Worm (Caenorhabditis elegans): Measurements from ENCODE around the gene gcl-1.

gcl-1 gene

ce11 chrIV:13369120-13369842 is 43.4 kb downstream of the gcl-1 start, which contains the start of gene agt-1:
Gene agt-1, minus strand, starts transcription at chrIV:13369412.
- no peak for TF ChIP-seq unc-62 (GFP tag; optimal IDR thresholded peaks at IDR 0.05)

ce11 chrIV:13364869-13365268 is 47.8 kb downstream of the gcl-1 start, which contains the start of gene srsx-25:
Gene srsx-25, plus strand, starts transcription at chrIV:13365169.
- TF ChIP-seq unc-62 (GFP tag; optimal IDR thresholded peaks at IDR 0.05), result no peak

DNA sequence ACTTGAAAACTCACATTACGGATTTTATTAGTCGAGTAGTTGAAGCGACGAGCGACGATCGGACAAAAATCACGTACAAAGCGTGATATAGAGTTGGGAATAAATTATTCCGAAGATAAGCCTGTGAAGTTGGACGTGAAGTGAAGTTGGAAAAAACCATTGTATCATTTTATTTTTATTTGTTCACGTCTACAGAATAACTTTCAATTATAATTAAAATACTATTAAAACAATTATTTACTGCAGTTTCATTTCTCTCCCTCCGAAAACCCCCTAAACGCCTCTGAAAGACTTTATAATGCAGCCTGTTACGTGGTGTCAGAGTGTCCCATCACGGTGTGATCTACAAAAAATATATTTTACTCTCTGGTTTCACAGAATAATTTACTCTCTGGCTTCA is 52.6 kb downstream of the gcl-1 start, which contains the start of gene Y62E10A.3:
Gene Y62E10A.3 (minus strand): TSS at position 101 of the 400 bp plus-strand sequence.
- TF ChIP-seq unc-62 (GFP tag; optimal IDR thresholded peaks at IDR 0.05), result no peak

- no peak for TF ChIP-seq unc-62 (GFP tag; optimal IDR thresholded peaks at IDR 0.05)
Observed at ce11 chrIV:13358488-13358887, 54.2 kb downstream of the gcl-1 start, which contains the start of gene W02A2.8. Gene W02A2.8, minus strand, starts transcription at chrIV:13358588.
